Worm (Caenorhabditis elegans): ENCODE results near the gene jmjd-2.
"Not testable (repeated sequence)": the region's sequence is repeated elsewhere in the genome, so short reads cannot be mapped to it uniquely, and the experiment has no call there.

- TF ChIP-seq unc-62 (GFP tag; optimal IDR thresholded peaks at IDR 0.05 in 1 of 2); unc-62 (tag; optimal IDR thresholded peaks at IDR 0.05); ceh-82 (tag; optimal IDR thresholded peaks at IDR 0.05); egl-43 (GFP tag; IDR thresholded peaks at IDR 0.05); dmd-8 (GFP tag; IDR thresholded peaks at IDR 0.05); F49E8.2 (tag; optimal IDR thresholded peaks at IDR 0.05; ENCODE audit: borderline replicate concordance); nhr-76 (tag; optimal IDR thresholded peaks at IDR 0.05); nhr-10 (tag; optimal IDR thresholded peaks at IDR 0.05): not testable (repeated sequence)
These were observed 31.6 kb upstream of the jmjd-2 start for ce11 chrII:14275045-14275444.
